Fruit fly (Drosophila melanogaster): ENCODE results near the gene RYa-R.

The RYa-R gene

DNA sequence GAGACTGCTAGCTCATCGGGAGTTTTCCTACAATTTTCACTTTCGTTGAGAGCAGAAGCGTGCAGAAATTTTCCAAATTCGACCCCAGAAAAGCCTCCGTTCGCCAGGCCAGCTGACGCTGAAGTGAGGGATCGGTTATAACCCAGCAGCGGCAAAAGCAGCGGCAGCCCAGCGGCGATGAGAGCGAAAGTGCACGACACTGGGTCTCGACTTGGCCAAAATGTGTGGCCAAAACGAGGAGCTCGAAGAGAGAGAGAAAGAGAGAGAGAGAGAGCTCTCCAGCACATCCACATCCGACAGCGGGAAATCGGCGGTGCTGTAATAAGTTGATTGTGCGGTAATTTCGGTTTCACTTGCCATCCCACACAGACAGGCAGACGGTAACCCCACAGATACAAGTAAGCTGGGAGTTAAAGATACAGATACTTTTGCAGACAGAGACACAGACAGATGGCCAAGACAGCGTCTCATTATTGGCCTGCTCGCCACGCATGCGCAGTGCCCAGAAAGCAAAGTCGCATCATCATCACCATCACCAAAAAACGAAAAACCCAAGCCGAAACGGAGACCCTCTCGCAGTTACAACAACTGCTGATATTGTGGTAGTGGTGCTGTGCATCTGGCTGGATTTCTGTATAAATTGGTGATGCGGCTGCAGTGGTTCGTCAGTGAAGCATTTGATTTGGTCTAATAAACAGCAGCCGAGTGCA lies 51.9 kb downstream of the RYa-R start, which contains the start of gene TwdlT:
Gene TwdlT, plus strand, starts transcription at position 660 of the 710 bp plus-strand sequence.
- peak; percentile 95 for TF ChIP-seq Blimp-1 (GFP tag; optimal IDR thresholded peaks at IDR 0.05)
- no peak for TF ChIP-seq CG31627 (GFP tag; optimal IDR thresholded peaks at IDR 0.05)
- TF ChIP-seq Eip93F (GFP tag; optimal IDR thresholded peaks at IDR 0.05): no peak
- TF ChIP-seq svp (GFP tag): peak; percentile 15
- no peak for TF ChIP-seq OdsH (GFP tag; optimal IDR thresholded peaks at IDR 0.05)
- no peak for TF ChIP-seq Sox102F (GFP tag; optimal IDR thresholded peaks at IDR 0.05)
- TF ChIP-seq CG6276 (GFP tag; optimal IDR thresholded peaks at IDR 0.05): no peak
- TF ChIP-seq CG11762 (GFP tag; optimal IDR thresholded peaks at IDR 0.05; ENCODE audit: insufficient read depth): no peak
- TF ChIP-seq CG10631 (GFP tag; optimal IDR thresholded peaks at IDR 0.05): no peak

DNA sequence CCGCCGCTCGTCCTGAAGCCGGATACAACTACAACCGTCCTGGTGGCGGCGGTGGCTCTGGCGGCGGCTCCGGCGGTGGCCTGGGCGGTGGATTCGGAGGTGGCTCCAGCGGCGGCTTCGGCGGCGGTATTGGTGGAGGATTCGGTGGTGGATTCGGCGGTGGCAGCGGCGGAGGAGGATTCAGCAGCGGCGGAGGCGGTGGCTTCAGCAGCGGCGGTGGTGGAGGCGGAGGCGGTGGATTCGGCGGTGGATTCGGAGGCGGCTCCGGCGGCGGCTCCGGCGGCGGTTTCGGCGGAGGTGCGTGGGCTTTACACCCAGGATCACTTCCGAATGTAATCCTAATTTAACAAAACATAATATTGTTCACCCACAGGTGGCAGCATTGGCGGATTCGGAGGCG lies 52.8 kb downstream of the RYa-R start:
- TF ChIP-seq CG7368 (GFP tag; optimal IDR thresholded peaks at IDR 0.05) (no peak), Eip75B (GFP tag; optimal IDR thresholded peaks at IDR 0.05) (no peak), spab (GFP tag; optimal IDR thresholded peaks at IDR 0.05) (no peak), salr (GFP tag; optimal IDR thresholded peaks at IDR 0.05) (no peak), CG6163 (GFP tag; IDR thresholded peaks at IDR 0.05) (no peak), CG15336 (GFP tag; IDR thresholded peaks at IDR 0.05) (no peak), svp (GFP tag) (no peak), CG32006 (GFP tag; optimal IDR thresholded peaks at IDR 0.05) (no peak), Sox15 (GFP tag; optimal IDR thresholded peaks at IDR 0.05) (no peak), net (GFP tag; optimal IDR thresholded peaks at IDR 0.05) (no peak), CG3032 (tag; optimal IDR thresholded peaks at IDR 0.05) (no peak)

DNA sequence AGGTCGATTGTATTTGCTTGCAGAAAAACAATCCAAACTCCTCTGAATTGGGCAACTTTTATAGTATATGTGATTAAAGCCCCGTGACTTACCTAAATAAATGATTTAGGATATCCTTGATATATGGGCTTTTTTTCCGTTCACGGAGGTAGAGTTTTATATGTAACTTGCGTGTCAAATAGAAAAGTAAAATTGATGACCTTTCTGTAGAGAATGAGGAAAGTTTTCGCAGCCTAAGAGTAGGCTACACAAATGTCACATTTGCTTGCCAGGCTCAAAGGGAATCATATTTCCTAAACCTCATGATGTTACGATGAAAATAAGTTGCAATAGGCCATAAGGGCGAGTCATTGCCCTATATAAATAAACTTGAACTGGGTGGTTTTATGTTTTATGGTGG lies 59.4 kb downstream of the RYa-R start:
- peak; percentile 86 for TF ChIP-seq svp (GFP tag)
- no peak for TF ChIP-seq CG16779 (tag; optimal IDR thresholded peaks at IDR 0.05)

DNA sequence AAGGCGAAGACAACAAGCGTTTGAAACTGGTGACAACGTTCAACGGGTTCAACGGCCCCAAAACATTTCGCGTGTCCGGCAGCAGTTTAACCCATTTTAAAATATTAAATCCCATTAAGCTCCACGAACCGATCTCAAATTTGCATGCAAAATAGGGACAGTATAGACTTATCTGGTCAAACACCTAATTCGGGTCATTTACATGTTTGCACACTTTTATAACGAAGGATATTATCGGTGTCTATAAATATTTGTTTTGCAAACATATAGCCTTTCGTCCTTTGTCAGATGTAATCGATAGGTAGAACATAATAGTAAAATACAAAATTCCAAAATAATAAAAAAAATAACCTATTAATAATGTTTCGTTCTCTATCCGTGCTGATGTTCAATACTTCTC lies 65.1 kb downstream of the RYa-R start, which contains the start of gene CG34292:
Gene CG34292, plus strand, starts transcription at position 301 of the 400 bp plus-strand sequence.
- TF ChIP-seq dsx (GFP tag; optimal IDR thresholded peaks at IDR 0.05; ENCODE audit: poor library complexity, severe bottlenecking) (no peak), fkh (GFP tag; optimal IDR thresholded peaks at IDR 0.05) (no peak), Met (GFP tag; optimal IDR thresholded peaks at IDR 0.05) (no peak), salr (GFP tag; optimal IDR thresholded peaks at IDR 0.05) (no peak), eg (GFP tag; IDR thresholded peaks at IDR 0.05) (no peak), Hr38 (GFP tag; optimal IDR thresholded peaks at IDR 0.05) (no peak), Lpt (GFP tag; optimal IDR thresholded peaks at IDR 0.05) (no peak)

DNA sequence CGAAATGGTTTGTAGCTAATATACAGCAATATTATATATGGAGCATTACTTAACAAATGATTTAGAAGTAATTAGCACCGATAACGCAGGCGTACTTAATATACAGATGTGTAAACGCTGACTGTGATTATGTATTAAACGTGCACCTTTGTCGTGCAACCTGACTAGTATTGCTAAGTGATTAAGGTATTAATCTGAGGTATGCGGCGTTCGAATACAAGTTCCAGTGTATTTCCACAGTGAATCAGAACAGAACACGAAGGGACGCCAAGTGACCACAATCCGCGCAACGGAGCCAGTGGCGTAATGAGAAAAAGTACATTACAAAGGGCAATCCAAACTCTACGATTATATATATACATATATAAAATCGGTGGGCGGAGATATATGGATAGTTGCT lies 67.3 kb downstream of the RYa-R start, which contains the start of gene Nep5:
Gene Nep5, minus strand, starts transcription at position 101 of the 400 bp plus-strand sequence.
- TF ChIP-seq Gug (GFP tag; IDR thresholded peaks at IDR 0.05) (no peak), Hr4 (GFP tag; optimal IDR thresholded peaks at IDR 0.05) (no peak), cyc (GFP tag; optimal IDR thresholded peaks at IDR 0.05) (no peak), CG9139 (GFP tag; optimal IDR thresholded peaks at IDR 0.05) (no peak), CG31627 (GFP tag; optimal IDR thresholded peaks at IDR 0.05) (no peak), CG10669 (GFP tag; optimal IDR thresholded peaks at IDR 0.05) (no peak), Lpt (GFP tag; optimal IDR thresholded peaks at IDR 0.05) (no peak), eg (GFP tag; IDR thresholded peaks at IDR 0.05) (no peak), OdsH (GFP tag; optimal IDR thresholded peaks at IDR 0.05) (no peak), dac (GFP tag; optimal IDR thresholded peaks at IDR 0.05) (no peak), fd59A (GFP tag; optimal IDR thresholded peaks at IDR 0.05) (no peak)
